Fruit fly (Drosophila melanogaster) whole organism, embryonic: ENCODE data around the gene Fbxl7.

Source experiments
- Atf-2 ChIP-seq: fragments of 200-800 bp; sonication (Bioruptor generic); optimal IDR thresholded peaks from 2 replicates; lab custom pipeline; 2016; ENCODE audit warnings: missing biosample characterization, missing genetic modification characterization
- B-H2 ChIP-seq: fragments of 200-800 bp; sonication (Bioruptor generic); optimal IDR thresholded peaks from 2 replicates; lab custom pipeline; 2018; ENCODE audit warnings: missing biosample characterization, mild to moderate bottlenecking, missing genetic modification characterization
- C15 ChIP-seq: fragments of 200-800 bp; sonication (Bioruptor generic); IDR thresholded peaks from 3 replicates; pipeline ENCODE4 v1.3.6; 2022; ENCODE audit warnings: missing biosample characterization, missing genetic modification characterization
- CG11695 ChIP-seq: fragments of 200-800 bp; sonication (Bioruptor generic); IDR thresholded peaks from 3 replicates; pipeline ENCODE4 v1.3.6; 2022; ENCODE audit warnings: missing biosample characterization, missing genetic modification characterization
- CG12155 ChIP-seq: fragments of 200-800 bp; sonication (Bioruptor generic); optimal IDR thresholded peaks from 3 replicates; lab custom pipeline; 2016; ENCODE audit warnings: missing biosample characterization, missing genetic modification characterization
- CG12942 ChIP-seq: fragments of 200-800 bp; sonication (Bioruptor generic); optimal IDR thresholded peaks from 3 replicates; lab custom pipeline; 2016; ENCODE audit warnings: missing biosample characterization, missing genetic modification characterization
- CG14860 ChIP-seq: fragments of 200-800 bp; sonication (Bioruptor generic); IDR thresholded peaks from 3 replicates; pipeline ENCODE4 v1.3.6; 2022; ENCODE audit warnings: missing biosample characterization, missing genetic modification characterization; ENCODE audit not compliant: partially characterized antibody
- CG15479 ChIP-seq: fragments of 200-800 bp; sonication (Bioruptor generic); optimal IDR thresholded peaks from 3 replicates; lab custom pipeline; 2019; ENCODE audit warnings: missing biosample characterization, mild to moderate bottlenecking, missing genetic modification characterization, moderate library complexity
- CG15601 ChIP-seq: fragments of 200-800 bp; sonication (Bioruptor generic); optimal IDR thresholded peaks from 3 replicates; lab custom pipeline; 2019; ENCODE audit warnings: missing biosample characterization, mild to moderate bottlenecking, missing genetic modification characterization, moderate library complexity
- CG16779 ChIP-seq: fragments of 200-800 bp; sonication (Bioruptor generic); IDR thresholded peaks from 2 replicates; pipeline ENCODE4 v1.3.6; 2022; ENCODE audit warnings: missing biosample characterization, missing genetic modification characterization
- CG16815 ChIP-seq: fragments of 200-800 bp; sonication (Bioruptor generic); optimal IDR thresholded peaks from 3 replicates; lab custom pipeline; 2017; ENCODE audit warnings: missing biosample characterization, mild to moderate bottlenecking, missing genetic modification characterization
- CG17829 ChIP-seq: fragments of 200-800 bp; optimal IDR thresholded peaks from 2 replicates; lab custom pipeline; 2019; ENCODE audit warnings: missing biosample characterization, mild to moderate bottlenecking, missing genetic modification characterization, moderate library complexity
- CG2120 ChIP-seq: fragments of 200-800 bp; sonication (Bioruptor generic); optimal IDR thresholded peaks from 3 replicates; lab custom pipeline; 2016; ENCODE audit warnings: missing biosample characterization, missing genetic modification characterization
- CG4282 ChIP-seq: fragments of 200-800 bp; sonication (Bioruptor generic); optimal IDR thresholded peaks from 2 replicates; lab custom pipeline; 2016; ENCODE audit warnings: missing biosample characterization, missing genetic modification characterization
- CG5953 ChIP-seq: fragments of 200-800 bp; sonication (Bioruptor generic); IDR thresholded peaks from 2 replicates; pipeline ENCODE4 v1.3.6; 2022; ENCODE audit warnings: missing biosample characterization, missing genetic modification characterization
- CG6854 ChIP-seq: fragments of 200-800 bp; sonication (Bioruptor generic); optimal IDR thresholded peaks from 3 replicates; lab custom pipeline; 2017; ENCODE audit warnings: missing biosample characterization, mild to moderate bottlenecking, missing genetic modification characterization
- CG8924 ChIP-seq: fragments of 200-800 bp; optimal IDR thresholded peaks from 3 replicates; lab custom pipeline; 2019; ENCODE audit warnings: missing biosample characterization, mild to moderate bottlenecking, missing genetic modification characterization, moderate library complexity
- CG9797 ChIP-seq: fragments of 200-800 bp; sonication (Bioruptor generic); optimal IDR thresholded peaks from 3 replicates; lab custom pipeline; 2018; ENCODE audit warnings: missing biosample characterization, mild to moderate bottlenecking, missing genetic modification characterization
- CHES-1-like ChIP-seq: fragments of 200-800 bp; sonication (Bioruptor generic); optimal IDR thresholded peaks from 2 replicates; lab custom pipeline; 2016; ENCODE audit warnings: missing biosample characterization, missing genetic modification characterization
- Eip74EF ChIP-seq, 2 experiments: fragments of 200-800 bp in 1 of 2; fragments of >200 bp in 1 of 2; sonication (Bioruptor generic) in 1 of 2; optimal IDR thresholded peaks; 2 replicates each; lab custom pipeline; 2017 to 2019; ENCODE audit warnings: missing biosample characterization in 2 of 2, missing genetic modification characterization in 2 of 2, mild to moderate bottlenecking in 1 of 2, moderate library complexity in 1 of 2
- Fer1 ChIP-seq: fragments of 200-800 bp; sonication (Bioruptor generic); optimal IDR thresholded peaks from 2 replicates; lab custom pipeline; 2017; ENCODE audit warnings: missing biosample characterization, mild to moderate bottlenecking, missing genetic modification characterization
- Fer2 ChIP-seq: fragments of 200-800 bp; sonication (Bioruptor generic); optimal IDR thresholded peaks from 2 replicates; lab custom pipeline; 2018; ENCODE audit warnings: missing biosample characterization, mild to moderate bottlenecking, missing genetic modification characterization, moderate library complexity
- HHEX ChIP-seq: fragments of 200-800 bp; sonication (Bioruptor generic); optimal IDR thresholded peaks from 3 replicates; lab custom pipeline; 2017; ENCODE audit warnings: missing biosample characterization, mild to moderate bottlenecking, missing genetic modification characterization, missing genetic modification reagents
- HLH4C ChIP-seq: fragments of 200-800 bp; sonication (Bioruptor generic); IDR thresholded peaks from 3 replicates; pipeline ENCODE4 v1.3.6; 2022; ENCODE audit warnings: missing biosample characterization, missing genetic modification characterization; ENCODE audit not compliant: partially characterized antibody
- Hmr ChIP-seq: fragments of 200-800 bp; sonication (Bioruptor generic); optimal IDR thresholded peaks from 3 replicates; lab custom pipeline; 2017; ENCODE audit warnings: mild to moderate bottlenecking, missing biosample characterization, missing genetic modification reagents, missing genetic modification characterization
- Hmx ChIP-seq: fragments of 200-800 bp; sonication (Bioruptor generic); optimal IDR thresholded peaks from 2 replicates; lab custom pipeline; 2016; ENCODE audit warnings: missing biosample characterization, missing genetic modification characterization
- NK7.1 ChIP-seq: fragments of 200-800 bp; sonication (Bioruptor generic); optimal IDR thresholded peaks from 3 replicates; lab custom pipeline; 2016; ENCODE audit warnings: missing biosample characterization, missing genetic modification characterization
- Nf-YB ChIP-seq: fragments of 200-800 bp; sonication (Bioruptor generic); optimal IDR thresholded peaks from 3 replicates; lab custom pipeline; 2019; ENCODE audit warnings: missing biosample characterization, mild to moderate bottlenecking, missing genetic modification characterization, moderate library complexity
- NfI ChIP-seq: fragments of 200-800 bp; sonication (Bioruptor generic); optimal IDR thresholded peaks from 3 replicates; lab custom pipeline; 2018; ENCODE audit warnings: missing biosample characterization, mild to moderate bottlenecking, missing genetic modification characterization, moderate library complexity
- Scr ChIP-seq: fragments of 200-800 bp; sonication (Bioruptor generic); IDR thresholded peaks from 2 replicates; pipeline ENCODE4 v1.3.6; 2022; ENCODE audit warnings: missing biosample characterization, missing genetic modification characterization; ENCODE audit not compliant: partially characterized antibody
- az2 ChIP-seq: fragments of 200-800 bp; sonication (Bioruptor generic); optimal IDR thresholded peaks from 3 replicates; lab custom pipeline; 2016; ENCODE audit warnings: missing biosample characterization, missing genetic modification characterization
- bowl ChIP-seq: fragments of 200-800 bp; sonication (Bioruptor generic); IDR thresholded peaks from 2 replicates; pipeline ENCODE4 v1.3.6; 2022; ENCODE audit warnings: missing biosample characterization, missing genetic modification characterization
- btn ChIP-seq: fragments of 200-800 bp; sonication (Bioruptor generic); optimal IDR thresholded peaks from 2 replicates; lab custom pipeline; 2016; ENCODE audit warnings: missing biosample characterization, missing genetic modification characterization
- chif ChIP-seq, 2 experiments: fragments of 200-800 bp; sonication (Bioruptor generic); optimal IDR thresholded peaks; 3 replicates each; lab custom pipeline; 2016; ENCODE audit warnings: missing biosample characterization in 2 of 2, missing genetic modification characterization in 2 of 2
- ci ChIP-seq: fragments of 200-800 bp; sonication (Bioruptor generic); IDR thresholded peaks from 3 replicates; pipeline ENCODE4 v1.3.6; 2022; ENCODE audit warnings: missing biosample characterization, missing genetic modification characterization
- cwo ChIP-seq: fragments of 200-800 bp; sonication (Bioruptor generic); optimal IDR thresholded peaks from 3 replicates; lab custom pipeline; 2017; ENCODE audit warnings: missing biosample characterization, missing genetic modification characterization, mild to moderate bottlenecking, moderate library complexity, missing genetic modification reagents
- da ChIP-seq: fragments of 200-800 bp; sonication (Bioruptor generic); optimal IDR thresholded peaks from 2 replicates; lab custom pipeline; 2016; ENCODE audit warnings: missing biosample characterization, missing genetic modification characterization
- disco-r ChIP-seq: fragments of 200-800 bp; sonication (Bioruptor generic); optimal IDR thresholded peaks from 2 replicates; lab custom pipeline; 2016; ENCODE audit warnings: missing biosample characterization, missing genetic modification characterization
- en ChIP-seq: fragments of 200-800 bp; sonication (Bioruptor generic); optimal IDR thresholded peaks from 2 replicates; lab custom pipeline; 2016; ENCODE audit warnings: missing biosample characterization, missing genetic modification characterization
- gem ChIP-seq: fragments of 200-800 bp; sonication (Bioruptor generic); optimal IDR thresholded peaks from 2 replicates; lab custom pipeline; 2019; ENCODE audit warnings: missing biosample characterization, mild to moderate bottlenecking, missing genetic modification characterization, moderate library complexity
- jigr1 ChIP-seq: fragments of 200-800 bp; sonication (Bioruptor generic); IDR thresholded peaks from 3 replicates; pipeline ENCODE4 v1.3.6; 2022; ENCODE audit warnings: missing biosample characterization, missing genetic modification characterization
- kah ChIP-seq: fragments of 200-800 bp; sonication (Bioruptor generic); optimal IDR thresholded peaks from 2 replicates; lab custom pipeline; 2018; ENCODE audit warnings: missing biosample characterization, mild to moderate bottlenecking, missing genetic modification characterization
- ken ChIP-seq: fragments of 200-800 bp; sonication (Bioruptor generic); IDR thresholded peaks from 3 replicates; pipeline ENCODE4 v1.3.6; 2022; ENCODE audit warnings: missing biosample characterization, missing genetic modification characterization
- mam ChIP-seq: fragments of 200-800 bp; sonication (Bioruptor generic); optimal IDR thresholded peaks from 3 replicates; lab custom pipeline; 2016; ENCODE audit warnings: missing biosample characterization, missing genetic modification characterization
- p53 ChIP-seq: fragments of 200-800 bp; sonication (Bioruptor generic); optimal IDR thresholded peaks from 2 replicates; lab custom pipeline; 2016; ENCODE audit warnings: missing biosample characterization, missing genetic modification characterization
- pfk ChIP-seq: fragments of 200-800 bp; sonication (Bioruptor generic); optimal IDR thresholded peaks from 2 replicates; lab custom pipeline; 2018; ENCODE audit warnings: missing biosample characterization, mild to moderate bottlenecking, missing genetic modification characterization, moderate library complexity
- run ChIP-seq: fragments of 200-800 bp; sonication (Bioruptor generic); optimal IDR thresholded peaks from 3 replicates; lab custom pipeline; 2018; ENCODE audit warnings: missing biosample characterization, mild to moderate bottlenecking, missing genetic modification characterization
- salm ChIP-seq: fragments of 200-800 bp; sonication (Bioruptor generic); optimal IDR thresholded peaks from 2 replicates; lab custom pipeline; 2018; ENCODE audit warnings: missing biosample characterization, mild to moderate bottlenecking, missing genetic modification characterization
- sima ChIP-seq: fragments of 200-800 bp; sonication (Bioruptor generic); optimal IDR thresholded peaks from 2 replicates; lab custom pipeline; 2016; ENCODE audit warnings: missing biosample characterization, missing genetic modification characterization
- tio ChIP-seq: fragments of 200-800 bp; sonication (Bioruptor generic); optimal IDR thresholded peaks from 2 replicates; lab custom pipeline; 2017; ENCODE audit warnings: missing biosample characterization, missing genetic modification characterization, inconsistent platforms
- yki ChIP-seq: fragments of >200 bp; optimal IDR thresholded peaks from 3 replicates; lab custom pipeline; 2018

Fbxl7 gene

dm6 chr3R:15933609-15934232 lies 13.0 kb downstream of the Fbxl7 start, which contains the start of the genes CG5478 and blp (continued):
- TF ChIP-seq NfI (GFP tag; lab: Kevin White, UChicago) (no peak), jigr1 (GFP tag; lab: Robert Waterston, UW) (no peak), CG8924 (tag; lab: Kevin White, UChicago) (no peak), btn (GFP tag; lab: Kevin White, UChicago) (no peak), Scr (peak; percentile 87), en (no peak), CG9797 (no peak), sima (GFP tag; lab: Kevin White, UChicago) (no peak), Hmr (GFP tag; lab: Kevin White, UChicago) (no peak), Hmx (GFP tag; lab: Kevin White, UChicago) (no peak), Nf-YB (GFP tag; lab: Kevin White, UChicago) (no peak), CG4282 (no peak), CG16815 (GFP tag; lab: Kevin White, UChicago) (no peak), CG12155 (GFP tag; lab: Kevin White, UChicago) (no peak), yki (lab: Kevin White, UChicago) (no peak), pfk (GFP tag; lab: Kevin White, UChicago) (no peak), CG17829 (tag; lab: Kevin White, UChicago) (peak; percentile 21), CG15479 (GFP tag; lab: Kevin White, UChicago) (no peak), kah (no peak), p53 (GFP tag; lab: Kevin White, UChicago) (no peak), Atf-2 (GFP tag; lab: Kevin White, UChicago) (no peak), CG12942 (GFP tag; lab: Kevin White, UChicago) (no peak), B-H2 (GFP tag; lab: Kevin White, UChicago) (no peak), cwo (GFP tag; lab: Kevin White, UChicago) (no peak), bowl (GFP tag; lab: Robert Waterston, UW) (no peak), CG15601 (no peak), CHES-1-like (GFP tag; lab: Kevin White, UChicago) (no peak), da (no peak), disco-r (no peak), CG14860 (peak; percentile 92), Fer1 (no peak), CG11695 (GFP tag; lab: Robert Waterston, UW) (no peak), mam (no peak), az2 (GFP tag; lab: Kevin White, UChicago) (no peak), CG16779 (GFP tag; lab: Robert Waterston, UW) (no peak), CG6854 (GFP tag; lab: Kevin White, UChicago) (no peak), Fer2 (tag; lab: Kevin White, UChicago) (no peak), CG5953 (no peak), tio (no peak), NK7.1 (GFP tag; lab: Kevin White, UChicago) (no peak), HHEX (GFP tag; lab: Kevin White, UChicago) (no peak), HLH4C (peak; percentile 96), CG2120 (no peak), chif (GFP tag; optimal IDR thresholded peaks at IDR 0.05; lab: Kevin White, UChicago) (no peak), C15 (no peak), Eip74EF (GFP tag; optimal IDR thresholded peaks at IDR 0.05; lab: Kevin White, UChicago) (no peak), ci (GFP tag; lab: Robert Waterston, UW) (no peak), salm (tag; lab: Kevin White, UChicago) (no peak), gem (tag; lab: Kevin White, UChicago) (no peak), run (no peak), ken (GFP tag; lab: Robert Waterston, UW) (no peak)
